Worm (Caenorhabditis elegans): Measurements from ENCODE around the gene dohh-1.

Gene dohh-1

ce11 chrII:10579655-10580054 lies at the start of gene dohh-1:
Gene dohh-1, plus strand, starts transcription at chrII:10579955.
- TF ChIP-seq pax-1 (tag; optimal IDR thresholded peaks at IDR 0.05) (no peak), che-1 (tag; optimal IDR thresholded peaks at IDR 0.05) (no peak), nhr-11 (tag; optimal IDR thresholded peaks at IDR 0.05) (no peak), unc-55 (GFP tag; optimal IDR thresholded peaks at IDR 0.05) (no peak), pat-9 (tag; optimal IDR thresholded peaks at IDR 0.05) (no peak), ceh-24 (tag; optimal IDR thresholded peaks at IDR 0.05) (no peak), ahr-1 (tag; optimal IDR thresholded peaks at IDR 0.05) (no peak), hlh-6 (tag; optimal IDR thresholded peaks at IDR 0.05) (no peak), madf-2 (tag; optimal IDR thresholded peaks at IDR 0.05) (no peak), ceh-2 (tag; optimal IDR thresholded peaks at IDR 0.05) (no peak), ceh-31 (tag; optimal IDR thresholded peaks at IDR 0.05) (no peak), dve-1 (tag; optimal IDR thresholded peaks at IDR 0.05) (no peak), ceh-30 (tag; optimal IDR thresholded peaks at IDR 0.05) (no peak)

ce11 chrII:10530907-10531306 lies 48.8 kb upstream of the dohh-1 start:
- TF ChIP-seq ceh-6 (GFP tag; optimal IDR thresholded peaks at IDR 0.05): no peak
- no peak for TF ChIP-seq ama-1 (optimal IDR thresholded peaks at IDR 0.05)
- TF ChIP-seq ceh-9 (tag; optimal IDR thresholded peaks at IDR 0.05): no peak

ce11 chrII:10531604-10532003 lies 48.2 kb upstream of the dohh-1 start:
- TF ChIP-seq ref-2 (tag; optimal IDR thresholded peaks at IDR 0.05) (no peak), rnt-1 (tag; optimal IDR thresholded peaks at IDR 0.05) (no peak), K09A11.1 (tag; optimal IDR thresholded peaks at IDR 0.05; ENCODE audit: insufficient read depth) (no peak), ceh-18 (tag; optimal IDR thresholded peaks at IDR 0.05) (no peak), pax-1 (tag; optimal IDR thresholded peaks at IDR 0.05) (no peak), sox-2 (GFP tag; IDR thresholded peaks at IDR 0.05) (no peak), mec-3 (tag; optimal IDR thresholded peaks at IDR 0.05; ENCODE audit: borderline replicate concordance) (no peak), ceh-2 (tag; optimal IDR thresholded peaks at IDR 0.05) (no peak), gmeb-2 (tag; optimal IDR thresholded peaks at IDR 0.05) (no peak), dve-1 (tag; optimal IDR thresholded peaks at IDR 0.05) (no peak), C38D4.7 (GFP tag; optimal IDR thresholded peaks at IDR 0.05) (no peak), zip-5 (tag; optimal IDR thresholded peaks at IDR 0.05) (no peak), ama-1 (optimal IDR thresholded peaks at IDR 0.05) (no peak), unc-3 (GFP tag; conservative IDR thresholded peaks at IDR 0.05) (no peak), unc-3 (tag; optimal IDR thresholded peaks at IDR 0.05) (no peak), fkh-6 (tag; optimal IDR thresholded peaks at IDR 0.05) (no peak), fax-1 (tag; optimal IDR thresholded peaks at IDR 0.05) (no peak), ztf-16 (tag; optimal IDR thresholded peaks at IDR 0.05) (no peak), ceh-45 (GFP tag; IDR thresholded peaks at IDR 0.05) (no peak), ceh-34 (tag; optimal IDR thresholded peaks at IDR 0.05) (no peak)

- TF ChIP-seq pha-4 (tag; optimal IDR thresholded peaks at IDR 0.05) (no peak), ttx-3 (tag; optimal IDR thresholded peaks at IDR 0.05) (no peak), nhr-232 (tag; optimal IDR thresholded peaks at IDR 0.05) (no peak), F13H6.1 (tag; optimal IDR thresholded peaks at IDR 0.05) (no peak), pag-3 (tag; optimal IDR thresholded peaks at IDR 0.05; ENCODE audit: borderline replicate concordance) (no peak), tbx-7 (tag; optimal IDR thresholded peaks at IDR 0.05) (no peak), elt-4 (tag; optimal IDR thresholded peaks at IDR 0.05) (no peak), ama-1 (optimal IDR thresholded peaks at IDR 0.05) (no peak), eyg-1 (tag; optimal IDR thresholded peaks at IDR 0.05) (no peak), hlh-8 (tag; optimal IDR thresholded peaks at IDR 0.05) (no peak), ceh-24 (tag; optimal IDR thresholded peaks at IDR 0.05) (no peak)
Observed at ce11 chrII:10533985-10534384, 45.8 kb upstream of the dohh-1 start.

Data from whole organism, late embryonic.